Worm (Caenorhabditis elegans): ENCODE results near the gene Y32B12B.8.

- TF ChIP-seq scrt-1 (GFP tag; IDR thresholded peaks at IDR 0.05) = no peak
- no peak for TF ChIP-seq tbx-11 (GFP tag; IDR thresholded peaks at IDR 0.05)
Observed at ce11 chrV:16581061-16581460, 45.8 kb downstream of the Y32B12B.8 start.

Data from whole organism, early embryonic.